Fruit fly (Drosophila melanogaster): ENCODE data around the gene Pomp.

The Pomp gene

DNA sequence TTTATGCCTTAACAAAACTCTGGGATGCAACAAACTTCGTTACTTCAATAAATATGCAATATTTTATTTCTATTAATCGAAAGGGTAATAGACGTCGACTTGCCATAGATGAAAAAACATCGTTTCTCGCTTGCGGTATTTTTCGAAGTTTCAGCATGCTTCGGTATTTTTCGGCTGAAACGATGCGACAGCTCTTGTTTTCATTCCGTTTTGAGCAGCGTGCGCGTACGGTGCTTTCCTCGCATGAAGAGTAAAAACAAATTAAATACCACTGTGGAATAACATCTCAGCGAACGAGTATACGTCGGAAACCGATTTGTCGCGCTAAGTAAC is 10.0 kb downstream of the Pomp start, which contains the start of gene CG9328 (continued):
- TF ChIP-seq onecut (GFP tag; IDR thresholded peaks at IDR 0.05) (peak; percentile 51; the same call in 1 of the 2 replicates), bsh (GFP tag; optimal IDR thresholded peaks at IDR 0.05) (peak in 1 of 2 experiments; percentile 15), CG3065 (GFP tag; optimal IDR thresholded peaks at IDR 0.05) (no peak), Atf6 (GFP tag; IDR thresholded peaks at IDR 0.05) (no peak), CG17829 (tag; optimal IDR thresholded peaks at IDR 0.05) (peak; percentile 70), CG11560 (tag; IDR thresholded peaks at IDR 0.05) (no peak), bcd (GFP tag; optimal IDR thresholded peaks at IDR 0.05) (peak; percentile 10), CTCF (GFP tag; optimal IDR thresholded peaks at IDR 0.05) (peak; percentile 4), CG30020 (tag; optimal IDR thresholded peaks at IDR 0.05) (peak; percentile 0), Usf (GFP tag; optimal IDR thresholded peaks at IDR 0.05) (no peak), CG17328 (GFP tag; IDR thresholded peaks at IDR 0.05) (peak; percentile 46; the same call in 1 of the 2 replicates), CG12391 (tag; optimal IDR thresholded peaks at IDR 0.05) (peak; percentile 39), CG12155 (GFP tag; optimal IDR thresholded peaks at IDR 0.05) (peak; percentile 91), CG11723 (GFP tag; optimal IDR thresholded peaks at IDR 0.05) (peak; percentile 6), gce (GFP tag; IDR thresholded peaks at IDR 0.05) (no peak), CG13775 (GFP tag; optimal IDR thresholded peaks at IDR 0.05) (no peak), CG16863 (GFP tag; optimal IDR thresholded peaks at IDR 0.05) (peak; percentile 11), Abd-B (GFP tag; optimal IDR thresholded peaks at IDR 0.05) (no peak), en (GFP tag; optimal IDR thresholded peaks at IDR 0.05) (no peak), CG7963 (GFP tag; IDR thresholded peaks at IDR 0.05; ENCODE audit: partially characterized antibody) (no peak), kay (GFP tag; optimal IDR thresholded peaks at IDR 0.05) (no peak), CG12219 (GFP tag; optimal IDR thresholded peaks at IDR 0.05) (no peak), cwo (GFP tag; optimal IDR thresholded peaks at IDR 0.05) (peak; percentile 40), zen (tag; optimal IDR thresholded peaks at IDR 0.05) (no peak), Adf1 (GFP tag; IDR thresholded peaks at IDR 0.05) (peak; percentile 47; the same call in 1 of the 2 replicates), dmrt11E (tag; optimal IDR thresholded peaks at IDR 0.05) (peak; percentile 24), ab (GFP tag; optimal IDR thresholded peaks at IDR 0.05) (no peak), pho (GFP tag; optimal IDR thresholded peaks at IDR 0.05) (peak; percentile 41), lov (optimal IDR thresholded peaks at IDR 0.05) (no peak), lov (GFP tag; IDR thresholded peaks at IDR 0.05) (0 out of 3 replicates have a peak, but pooled peaks have one; percentile 18), ac (GFP tag; optimal IDR thresholded peaks at IDR 0.05) (no peak), Bdp1 (GFP tag; optimal IDR thresholded peaks at IDR 0.05) (no peak), ham (GFP tag; IDR thresholded peaks at IDR 0.05) (no peak), CG13296 (GFP tag; optimal IDR thresholded peaks at IDR 0.05) (no peak), ewg (GFP tag; optimal IDR thresholded peaks at IDR 0.05) (no peak), CG10565 (GFP tag; optimal IDR thresholded peaks at IDR 0.05) (no peak), CG7745 (tag; optimal IDR thresholded peaks at IDR 0.05) (no peak), gcm (GFP tag; optimal IDR thresholded peaks at IDR 0.05) (peak; percentile 17), lilli (GFP tag; optimal IDR thresholded peaks at IDR 0.05) (peak; percentile 61), Sry-β (GFP tag; optimal IDR thresholded peaks at IDR 0.05) (peak; percentile 12), CG2875 (GFP tag; optimal IDR thresholded peaks at IDR 0.05) (peak; percentile 47), CG10654 (GFP tag; optimal IDR thresholded peaks at IDR 0.05) (no peak), tap (tag; optimal IDR thresholded peaks at IDR 0.05) (peak; percentile 17), CG2116 (GFP tag; optimal IDR thresholded peaks at IDR 0.05) (peak; percentile 47), CG9609 (GFP tag; optimal IDR thresholded peaks at IDR 0.05) (no peak), CG8388 (GFP tag; optimal IDR thresholded peaks at IDR 0.05) (peak; percentile 29), ATbp (GFP tag; optimal IDR thresholded peaks at IDR 0.05) (no peak), ro (GFP tag; IDR thresholded peaks at IDR 0.05) (no peak), HLH4C (GFP tag; IDR thresholded peaks at IDR 0.05; ENCODE audit: partially characterized antibody) (peak; percentile 44; the same call in 1 of the 3 replicates), NK7.1 (GFP tag; optimal IDR thresholded peaks at IDR 0.05) (no peak), oc (tag; optimal IDR thresholded peaks at IDR 0.05) (peak; percentile 72), CG31388 (GFP tag; optimal IDR thresholded peaks at IDR 0.05) (no peak)
